Worm (Caenorhabditis elegans): ENCODE data around the gene F38B7.3.

The F38B7.3 gene

DNA sequence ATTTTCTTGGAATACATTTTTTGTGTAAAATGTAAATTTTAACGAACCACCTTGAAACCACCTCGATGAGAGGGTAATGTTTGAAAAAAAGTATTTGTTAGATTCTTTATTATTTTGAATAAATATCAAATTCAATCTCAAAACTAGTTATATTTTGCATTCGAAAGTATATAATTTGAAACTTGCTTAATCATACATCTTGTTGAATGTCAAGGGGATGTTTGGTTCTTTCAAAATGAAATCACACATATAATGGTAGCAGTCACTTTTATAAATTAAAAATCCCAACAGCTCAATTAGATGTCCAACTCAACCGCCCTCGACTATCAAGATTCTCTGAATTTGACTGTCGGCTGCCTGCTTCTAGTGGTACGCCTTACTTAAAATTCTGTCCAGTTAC lies 15.7 kb downstream of the F38B7.3 start, which contains the start of gene srx-87:
TSS of gene srx-87 (plus strand) at position 301 of the 400 bp plus-strand sequence.
- TF ChIP-seq F44E2.7 (GFP tag; IDR thresholded peaks at IDR 0.05) (no peak), snpc-4 (tag; optimal IDR thresholded peaks at IDR 0.05) (no peak), daf-12 (tag; optimal IDR thresholded peaks at IDR 0.05) (no peak), madf-9 (GFP tag; conservative IDR thresholded peaks at IDR 0.05) (no peak), madf-5 (GFP tag; IDR thresholded peaks at IDR 0.05) (no peak), aly-2 (tag; optimal IDR thresholded peaks at IDR 0.05) (no peak), lin-15B (tag; optimal IDR thresholded peaks at IDR 0.05) (no peak), mdl-1 (tag; optimal IDR thresholded peaks at IDR 0.05) (no peak), egl-27 (tag; optimal IDR thresholded peaks at IDR 0.05) (no peak), nhr-28 (tag; optimal IDR thresholded peaks at IDR 0.05) (no peak), ZK546.5 (tag; optimal IDR thresholded peaks at IDR 0.05) (no peak), tra-1 (GFP tag; IDR thresholded peaks at IDR 0.05) (no peak), mdt-29 (GFP tag; IDR thresholded peaks at IDR 0.05) (no peak), zip-11 (GFP tag; IDR thresholded peaks at IDR 0.05) (no peak), lsy-2 (tag; optimal IDR thresholded peaks at IDR 0.05) (no peak), nhr-237 (tag; optimal IDR thresholded peaks at IDR 0.05) (no peak), arid-1 (GFP tag; conservative IDR thresholded peaks at IDR 0.05) (no peak), Y48G9A.11 (GFP tag; IDR thresholded peaks at IDR 0.05) (no peak), F10B5.3 (tag; optimal IDR thresholded peaks at IDR 0.05) (no peak)

- TF ChIP-seq lim-7 (GFP tag; IDR thresholded peaks at IDR 0.05) = no peak
- TF ChIP-seq dmd-6 (GFP tag; IDR thresholded peaks at IDR 0.05) = peak; percentile 32
- no peak for TF ChIP-seq spr-3 (GFP tag; optimal IDR thresholded peaks at IDR 0.05)
- no peak for TF ChIP-seq ztf-11 (tag; optimal IDR thresholded peaks at IDR 0.05)
- TF ChIP-seq mxl-3 (GFP tag; optimal IDR thresholded peaks at IDR 0.05) = peak; percentile 61
- TF ChIP-seq lin-13 (GFP tag; optimal IDR thresholded peaks at IDR 0.05) = no peak
- no peak for TF ChIP-seq pqm-1 (tag; optimal IDR thresholded peaks at IDR 0.05)
- TF ChIP-seq daf-16 (GFP tag; optimal IDR thresholded peaks at IDR 0.05) = no peak
- TF ChIP-seq daf-16 (tag; optimal IDR thresholded peaks at IDR 0.05) = no peak
- TF ChIP-seq lin-1 (GFP tag; IDR thresholded peaks at IDR 0.05) = no peak
- peak; percentile 22 for TF ChIP-seq nhr-28 (tag; optimal IDR thresholded peaks at IDR 0.05)
- TF ChIP-seq nhr-48 (tag; optimal IDR thresholded peaks at IDR 0.05) = no peak
- TF ChIP-seq nhr-77 (tag; optimal IDR thresholded peaks at IDR 0.05) = no peak
- peak; percentile 73 for TF ChIP-seq hlh-30 (tag; optimal IDR thresholded peaks at IDR 0.05; ENCODE audit: insufficient read depth)
- TF ChIP-seq F37D6.2 (tag; optimal IDR thresholded peaks at IDR 0.05) = no peak
- no peak for TF ChIP-seq ceh-32 (tag; optimal IDR thresholded peaks at IDR 0.05; ENCODE audit: poor library complexity)
- TF ChIP-seq gei-8 (GFP tag; optimal IDR thresholded peaks at IDR 0.05) = no peak
- TF ChIP-seq lin-29 (GFP tag; IDR thresholded peaks at IDR 0.05) = no peak
- TF ChIP-seq ceh-82 (tag; optimal IDR thresholded peaks at IDR 0.05) = no peak
- TF ChIP-seq pha-4 (GFP tag; IDR thresholded peaks at IDR 0.05) = no peak
- no peak for TF ChIP-seq pha-4 (tag; optimal IDR thresholded peaks at IDR 0.05)
- TF ChIP-seq mep-1 (tag; optimal IDR thresholded peaks at IDR 0.05) = no peak
- TF ChIP-seq rbr-2 (tag; optimal IDR thresholded peaks at IDR 0.05) = no peak
- TF ChIP-seq dmd-8 (GFP tag; IDR thresholded peaks at IDR 0.05) = no peak
- TF ChIP-seq egl-27 (tag; optimal IDR thresholded peaks at IDR 0.05) = no peak
- TF ChIP-seq cey-2 (tag; optimal IDR thresholded peaks at IDR 0.05; ENCODE audit: borderline replicate concordance, insufficient read depth) = no peak
- TF ChIP-seq mes-2 (tag; optimal IDR thresholded peaks at IDR 0.05; ENCODE audit: poor library complexity, severe bottlenecking) = no peak
- TF ChIP-seq daf-8 (GFP tag; IDR thresholded peaks at IDR 0.05) = no peak
- TF ChIP-seq unc-130 (GFP tag; optimal IDR thresholded peaks at IDR 0.05) = no peak
- peak in 1 of 2 experiments; percentile 53 for TF ChIP-seq mdl-1 (tag; optimal IDR thresholded peaks at IDR 0.05)
Observed at ce11 chrV:11570169-11570651, 21.3 kb downstream of the F38B7.3 start, which contains the start of the genes nhr-101 and pms-2. TSS of gene nhr-101 (plus strand) at chrV:11570476. TSS of gene pms-2 (minus strand) at chrV:11570601.

Measured in whole organism, L4 larva.